Fruit fly (Drosophila melanogaster) whole organism, embryonic: ENCODE results near the gene CG44006.

Experiments used
- Atf-2 ChIP-seq: fragments of 200-800 bp; sonication (Bioruptor generic); optimal IDR thresholded peaks from 2 replicates; lab custom pipeline; 2016; ENCODE audit warnings: missing biosample characterization, missing genetic modification characterization
- BEAF-32 ChIP-seq: fragments of 200-800 bp; sonication (Bioruptor generic); optimal IDR thresholded peaks from 3 replicates; lab custom pipeline; 2017; ENCODE audit warnings: missing biosample characterization, missing genetic modification characterization, mild to moderate bottlenecking, moderate library complexity, missing genetic modification reagents
- CG10209 ChIP-seq: fragments of 200-800 bp; sonication (Bioruptor generic); optimal IDR thresholded peaks from 3 replicates; lab custom pipeline; 2017; ENCODE audit warnings: missing biosample characterization, mild to moderate bottlenecking, missing genetic modification characterization, missing genetic modification reagents
- CG1024 ChIP-seq: fragments of 200-800 bp; sonication (Bioruptor generic); IDR thresholded peaks from 2 replicates; pipeline ENCODE4 v1.3.6; 2022; ENCODE audit warnings: missing biosample characterization, missing genetic modification characterization
- CG10321 ChIP-seq: fragments of 200-800 bp; sonication (Bioruptor generic); IDR thresholded peaks from 2 replicates; pipeline ENCODE4 v1.3.6; 2022; ENCODE audit warnings: missing biosample characterization, missing genetic modification characterization
- CG11093 ChIP-seq: fragments of 200-800 bp; sonication (Bioruptor generic); IDR thresholded peaks from 3 replicates; pipeline ENCODE4 v1.3.6; 2022; ENCODE audit warnings: missing biosample characterization, missing genetic modification characterization
- CG12659 ChIP-seq: fragments of 200-800 bp; sonication (Bioruptor generic); optimal IDR thresholded peaks from 3 replicates; lab custom pipeline; 2017; ENCODE audit warnings: mild to moderate bottlenecking, missing biosample characterization, missing genetic modification reagents, missing genetic modification characterization
- CG13775 ChIP-seq: fragments of 200-800 bp; sonication (Bioruptor generic); optimal IDR thresholded peaks from 3 replicates; lab custom pipeline; 2017; ENCODE audit warnings: missing biosample characterization, mild to moderate bottlenecking, missing genetic modification characterization
- CG14860 ChIP-seq: fragments of 200-800 bp; sonication (Bioruptor generic); IDR thresholded peaks from 3 replicates; pipeline ENCODE4 v1.3.6; 2022; ENCODE audit warnings: missing biosample characterization, missing genetic modification characterization; ENCODE audit not compliant: partially characterized antibody
- CG1603 ChIP-seq: fragments of 200-800 bp; sonication (Bioruptor generic); optimal IDR thresholded peaks from 2 replicates; lab custom pipeline; 2019; ENCODE audit warnings: missing biosample characterization, mild to moderate bottlenecking, missing genetic modification characterization, moderate library complexity
- CG1832 ChIP-seq: fragments of 200-800 bp; sonication (Bioruptor generic); optimal IDR thresholded peaks from 2 replicates; lab custom pipeline; 2017; ENCODE audit warnings: missing biosample characterization, mild to moderate bottlenecking, missing genetic modification characterization, inconsistent platforms
- CG2678 ChIP-seq: fragments of 200-800 bp; sonication (Bioruptor generic); optimal IDR thresholded peaks from 3 replicates; lab custom pipeline; 2019; ENCODE audit warnings: missing biosample characterization, mild to moderate bottlenecking, missing genetic modification characterization, moderate library complexity
- CG2712 ChIP-seq: fragments of 200-800 bp; optimal IDR thresholded peaks from 3 replicates; lab custom pipeline; 2019; ENCODE audit warnings: missing biosample characterization, mild to moderate bottlenecking, missing genetic modification characterization, moderate library complexity
- CG3065 ChIP-seq: fragments of 200-800 bp; sonication (Bioruptor generic); optimal IDR thresholded peaks from 2 replicates; lab custom pipeline; 2016; ENCODE audit warnings: missing biosample characterization, missing genetic modification characterization
- CG33557 ChIP-seq: fragments of 200-800 bp; sonication (Bioruptor generic); optimal IDR thresholded peaks from 2 replicates; lab custom pipeline; 2019; ENCODE audit warnings: missing biosample characterization, mild to moderate bottlenecking, missing genetic modification characterization, moderate library complexity
- CG34224 ChIP-seq: fragments of 200-800 bp; sonication (Bioruptor generic); IDR thresholded peaks from 3 replicates; pipeline ENCODE4 v1.3.6; 2022; ENCODE audit warnings: missing biosample characterization, missing genetic modification characterization; ENCODE audit not compliant: partially characterized antibody
- CG4360 ChIP-seq: fragments of 200-800 bp; sonication (Bioruptor generic); IDR thresholded peaks from 2 replicates; pipeline ENCODE4 v1.3.6; 2022; ENCODE audit warnings: missing biosample characterization, missing genetic modification characterization
- CG43689 ChIP-seq: fragments of 200-800 bp; sonication (Bioruptor generic); IDR thresholded peaks from 2 replicates; pipeline ENCODE4 v1.3.6; 2022; ENCODE audit warnings: missing biosample characterization, missing genetic modification characterization
- CG8281 ChIP-seq: fragments of 200-800 bp; sonication (Bioruptor generic); optimal IDR thresholded peaks from 2 replicates; lab custom pipeline; 2018; ENCODE audit warnings: missing biosample characterization, mild to moderate bottlenecking, missing genetic modification characterization, moderate library complexity
- CG8388 ChIP-seq: fragments of 200-800 bp; sonication (Bioruptor generic); optimal IDR thresholded peaks from 2 replicates; lab custom pipeline; 2019; ENCODE audit warnings: missing biosample characterization, mild to moderate bottlenecking, missing genetic modification characterization, moderate library complexity
- CG9727 ChIP-seq: fragments of 200-800 bp; sonication (Bioruptor generic); optimal IDR thresholded peaks from 3 replicates; lab custom pipeline; 2017; ENCODE audit warnings: missing biosample characterization, mild to moderate bottlenecking, missing genetic modification characterization
- Chrac-16 ChIP-seq: fragments of 200-800 bp; sonication (Bioruptor generic); optimal IDR thresholded peaks from 3 replicates; lab custom pipeline; 2016; ENCODE audit warnings: missing biosample characterization, missing genetic modification characterization
- CrebB ChIP-seq: fragments of 200-800 bp; sonication (Bioruptor generic); optimal IDR thresholded peaks from 3 replicates; lab custom pipeline; 2018; ENCODE audit warnings: missing biosample characterization, mild to moderate bottlenecking, missing genetic modification characterization
- Fer3 ChIP-seq: fragments of 200-800 bp; sonication (Bioruptor generic); optimal IDR thresholded peaks from 2 replicates; lab custom pipeline; 2018; ENCODE audit warnings: missing biosample characterization, mild to moderate bottlenecking, missing genetic modification characterization, moderate library complexity
- Hmx ChIP-seq: fragments of 200-800 bp; sonication (Bioruptor generic); optimal IDR thresholded peaks from 2 replicates; lab custom pipeline; 2016; ENCODE audit warnings: missing biosample characterization, missing genetic modification characterization
- Hr3 ChIP-seq: fragments of 200-800 bp; sonication (Bioruptor generic); optimal IDR thresholded peaks from 3 replicates; lab custom pipeline; 2016; ENCODE audit warnings: missing biosample characterization, missing genetic modification characterization
- Lpt ChIP-seq: fragments of >200 bp; optimal IDR thresholded peaks from 2 replicates; lab custom pipeline; 2018; ENCODE audit warnings: missing biosample characterization, missing genetic modification characterization
- Stat92E ChIP-seq, 3 experiments: fragments of >200 bp in 2 of 3; fragments of 200-800 bp in 1 of 3; sonication (Bioruptor generic) in 1 of 3; optimal IDR thresholded peaks; 2 replicates each; lab custom pipeline; 2017 to 2019; ENCODE audit warnings: missing biosample characterization in 3 of 3, missing genetic modification characterization in 3 of 3, mild to moderate bottlenecking in 1 of 3, moderate library complexity in 1 of 3
- YL-1 ChIP-seq: fragments of 200-800 bp; sonication (Bioruptor generic); optimal IDR thresholded peaks from 3 replicates; lab custom pipeline; 2017; ENCODE audit warnings: missing biosample characterization, mild to moderate bottlenecking, missing genetic modification characterization
- ab ChIP-seq: fragments of 200-800 bp; sonication (Bioruptor generic); optimal IDR thresholded peaks from 2 replicates; lab custom pipeline; 2016; ENCODE audit warnings: missing biosample characterization, missing genetic modification characterization
- ato ChIP-seq: fragments of 200-800 bp; sonication (Bioruptor generic); IDR thresholded peaks from 2 replicates; pipeline ENCODE4 v1.3.6; 2022; ENCODE audit warnings: missing biosample characterization, missing genetic modification characterization; ENCODE audit not compliant: partially characterized antibody
- cas ChIP-seq: fragments of 200-800 bp; sonication (Bioruptor generic); IDR thresholded peaks from 2 replicates; pipeline ENCODE4 v1.3.6; 2022; ENCODE audit warnings: missing biosample characterization, missing genetic modification characterization
- corto ChIP-seq: fragments of 200-800 bp; sonication (Bioruptor generic); optimal IDR thresholded peaks from 2 replicates; lab custom pipeline; 2016; ENCODE audit warnings: missing biosample characterization, mild to moderate bottlenecking, missing genetic modification characterization, moderate library complexity
- croc ChIP-seq: fragments of 200-800 bp; sonication (Bioruptor generic); conservative IDR thresholded peaks from 3 replicates; pipeline ENCODE4 v1.3.6; 2022; ENCODE audit warnings: missing biosample characterization, missing genetic modification characterization
- dimm ChIP-seq: fragments of 200-800 bp; sonication (Bioruptor generic); IDR thresholded peaks from 2 replicates; pipeline ENCODE4 v1.3.6; 2022; ENCODE audit warnings: missing biosample characterization, missing genetic modification characterization
- dmrt99B ChIP-seq: fragments of 200-800 bp; sonication (Bioruptor generic); optimal IDR thresholded peaks from 2 replicates; lab custom pipeline; 2018; ENCODE audit warnings: missing biosample characterization, mild to moderate bottlenecking, missing genetic modification characterization, moderate library complexity
- en ChIP-seq: fragments of 200-800 bp; sonication (Bioruptor generic); optimal IDR thresholded peaks from 2 replicates; lab custom pipeline; 2016; ENCODE audit warnings: missing biosample characterization, missing genetic modification characterization
- ham ChIP-seq: fragments of 200-800 bp; sonication (Bioruptor generic); IDR thresholded peaks from 2 replicates; pipeline ENCODE4 v1.3.6; 2022; ENCODE audit warnings: missing biosample characterization, missing genetic modification characterization
- hbn ChIP-seq: fragments of 200-800 bp; sonication (Bioruptor generic); IDR thresholded peaks from 2 replicates; pipeline ENCODE4 v1.3.6; 2022; ENCODE audit warnings: missing biosample characterization, missing genetic modification characterization; ENCODE audit not compliant: partially characterized antibody
- hth ChIP-seq: fragments of >200 bp; optimal IDR thresholded peaks from 2 replicates; lab custom pipeline; 2017; ENCODE audit warnings: inconsistent platforms
- maf-S ChIP-seq: fragments of 200-800 bp; sonication (Bioruptor generic); optimal IDR thresholded peaks from 2 replicates; lab custom pipeline; 2016; ENCODE audit warnings: missing biosample characterization, missing genetic modification characterization
- prd ChIP-seq, 3 experiments: fragments of >200 bp in 2 of 3; fragments of 200-800 bp in 1 of 3; sonication (Bioruptor generic) in 1 of 3; optimal IDR thresholded peaks in 2 of 3; IDR thresholded peaks in 1 of 3; 2 replicates in 2 of 3; 3 replicates in 1 of 3; pipeline versions ENCODE4 v1.3.6 to Lab custom; 2017 to 2022; ENCODE audit warnings: missing biosample characterization in 1 of 3, missing genetic modification characterization in 1 of 3
- sima ChIP-seq: fragments of 200-800 bp; sonication (Bioruptor generic); optimal IDR thresholded peaks from 2 replicates; lab custom pipeline; 2016; ENCODE audit warnings: missing biosample characterization, missing genetic modification characterization
- sna ChIP-seq: fragments of 200-800 bp; sonication (Bioruptor generic); IDR thresholded peaks from 2 replicates; pipeline ENCODE4 v1.3.6; 2022; ENCODE audit warnings: missing biosample characterization, missing genetic modification characterization; ENCODE audit not compliant: partially characterized antibody
- so ChIP-seq: fragments of 200-800 bp; sonication (Bioruptor generic); IDR thresholded peaks from 3 replicates; pipeline ENCODE4 v1.3.6; 2022; ENCODE audit warnings: missing biosample characterization, missing genetic modification characterization
- sqz ChIP-seq: fragments of 200-800 bp; sonication (Bioruptor generic); optimal IDR thresholded peaks from 3 replicates; lab custom pipeline; 2018; ENCODE audit warnings: missing biosample characterization, mild to moderate bottlenecking, missing genetic modification characterization
- ttk ChIP-seq: fragments of 200-800 bp; sonication (Bioruptor generic); IDR thresholded peaks from 2 replicates; pipeline ENCODE4 v2.1.2; 2022; ENCODE audit warnings: missing biosample characterization, missing genetic modification characterization
- zen2 ChIP-seq: fragments of 200-800 bp; sonication (Bioruptor generic); IDR thresholded peaks from 3 replicates; pipeline ENCODE4 v1.3.6; 2022; ENCODE audit warnings: missing biosample characterization, missing genetic modification characterization; ENCODE audit not compliant: partially characterized antibody

CG44006 gene

DNA sequence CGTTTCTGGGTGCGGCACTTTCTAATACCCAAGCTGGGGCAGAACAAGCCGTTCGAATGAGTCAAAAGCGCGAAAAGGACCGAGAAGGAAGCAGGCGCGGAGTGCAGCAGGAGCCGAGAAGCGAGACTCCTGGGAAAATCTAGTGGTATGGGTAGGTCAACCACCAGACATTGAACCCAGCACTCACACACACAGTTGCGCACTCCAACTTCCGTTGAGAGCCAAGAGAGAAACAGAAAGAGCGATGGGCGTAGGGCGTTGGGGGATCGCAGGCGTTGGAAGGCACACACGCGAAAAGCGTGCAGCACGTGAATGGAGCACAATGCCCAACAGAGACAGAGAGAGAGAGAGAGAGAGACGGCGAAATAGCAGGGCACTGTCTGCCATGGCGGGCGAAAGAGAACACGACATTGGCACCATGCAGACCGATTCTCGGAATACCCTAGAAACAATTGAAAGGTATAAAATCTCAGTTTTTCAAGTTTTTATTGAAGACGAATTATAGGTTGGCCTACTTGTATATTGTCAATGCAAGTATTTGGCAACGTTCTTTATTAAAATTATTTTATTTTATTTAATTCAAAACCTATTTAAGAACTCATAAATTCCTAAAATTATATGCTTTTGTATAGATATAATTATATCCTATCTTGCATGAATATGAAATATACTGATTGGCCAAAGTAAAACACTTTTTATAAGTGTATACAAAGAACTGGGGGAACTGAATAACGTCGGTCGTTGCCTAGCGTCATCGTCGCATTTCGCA lies 7.9 kb upstream of the CG44006 start (continued):
- TF ChIP-seq croc: peak; percentile 38; the same call in 2 of the 3 replicates
- 0 out of 2 replicates have a peak, but pooled peaks have one; percentile 12 for TF ChIP-seq CG10321 (GFP tag; lab: Robert Waterston, UW)
- TF ChIP-seq Fer3 (tag; lab: Kevin White, UChicago): no peak
- TF ChIP-seq Chrac-16 (GFP tag; lab: Kevin White, UChicago): peak; percentile 26
- no peak for TF ChIP-seq dmrt99B (tag; lab: Kevin White, UChicago)
- TF ChIP-seq CG2712: peak; percentile 72
- no peak for TF ChIP-seq Lpt (GFP tag; lab: Kevin White, UChicago)
- TF ChIP-seq CG4360 (GFP tag; lab: Robert Waterston, UW): no peak
- TF ChIP-seq ttk: 0 out of 2 replicates have a peak, but pooled peaks have one; percentile 26
- TF ChIP-seq CG13775 (GFP tag; lab: Kevin White, UChicago): no peak
- TF ChIP-seq YL-1 (GFP tag; lab: Kevin White, UChicago): no peak
- no peak for TF ChIP-seq ham (GFP tag; lab: Robert Waterston, UW)
- no peak for TF ChIP-seq sqz (GFP tag; lab: Kevin White, UChicago)
- TF ChIP-seq CG43689 (GFP tag; lab: Robert Waterston, UW): no peak
- TF ChIP-seq Stat92E (GFP tag; optimal IDR thresholded peaks at IDR 0.05; lab: Kevin White, UChicago): no peak
- peak; percentile 23 for TF ChIP-seq CG1832 (GFP tag; lab: Kevin White, UChicago)
- TF ChIP-seq prd (optimal IDR thresholded peaks at IDR 0.05; lab: Kevin White, UChicago): no peak
- no peak for TF ChIP-seq prd (GFP tag; IDR thresholded peaks at IDR 0.05; lab: Robert Waterston, UW)
- TF ChIP-seq CG8281: no peak
- no peak for TF ChIP-seq corto (GFP tag; lab: Kevin White, UChicago)
- no peak for TF ChIP-seq hth (lab: Kevin White, UChicago)
- 0 out of 3 replicates have a peak, but pooled peaks have one; percentile 10 for TF ChIP-seq zen2 (GFP tag; lab: Robert Waterston, UW)
- no peak for TF ChIP-seq CrebB (tag; lab: Kevin White, UChicago)
- TF ChIP-seq ato: no peak
- peak; percentile 36 for TF ChIP-seq CG8388 (GFP tag; lab: Kevin White, UChicago)
- no peak for TF ChIP-seq CG11093
- TF ChIP-seq CG10209: peak; percentile 28
- TF ChIP-seq maf-S (GFP tag; lab: Kevin White, UChicago): no peak
- TF ChIP-seq Hr3 (GFP tag; lab: Kevin White, UChicago): peak; percentile 18
- TF ChIP-seq CG9727 (GFP tag; lab: Kevin White, UChicago): peak; percentile 42
- TF ChIP-seq sna (GFP tag; lab: Robert Waterston, UW): no peak
- TF ChIP-seq en (GFP tag; lab: Kevin White, UChicago): no peak
- no peak for TF ChIP-seq CG34224 (GFP tag; lab: Robert Waterston, UW)
- TF ChIP-seq sima (GFP tag; lab: Kevin White, UChicago): no peak
- no peak for TF ChIP-seq so (GFP tag; lab: Robert Waterston, UW)
- TF ChIP-seq CG3065 (GFP tag; lab: Kevin White, UChicago): no peak
- no peak for TF ChIP-seq hbn (GFP tag; lab: Robert Waterston, UW)
- no peak for TF ChIP-seq BEAF-32
- no peak for TF ChIP-seq CG33557 (GFP tag; lab: Kevin White, UChicago)
- no peak for TF ChIP-seq CG1603 (tag; lab: Kevin White, UChicago)
- TF ChIP-seq CG1024 (GFP tag; lab: Robert Waterston, UW): no peak
- TF ChIP-seq cas: no peak
- TF ChIP-seq Hmx (GFP tag; lab: Kevin White, UChicago): no peak
- TF ChIP-seq ab: no peak
- TF ChIP-seq Atf-2: no peak
- no peak for TF ChIP-seq CG14860 (GFP tag; lab: Robert Waterston, UW)
- TF ChIP-seq CG12659 (GFP tag; lab: Kevin White, UChicago): peak; percentile 19
- no peak for TF ChIP-seq dimm
- TF ChIP-seq CG2678 (tag; lab: Kevin White, UChicago): no peak
